Worm (Caenorhabditis elegans) whole organism, L1 larva: ENCODE measurements around the gene semo-1.

Experiments
- C04F5.9 ChIP-seq: sonication (generic microtip); optimal IDR thresholded peaks from 2 replicates; lab custom pipeline; 2016; ENCODE audit warnings: missing genetic modification characterization, missing compliant biosample characterization
- C16A3.4 ChIP-seq: fragments of 150-350 bp; optimal IDR thresholded peaks from 2 replicates; lab custom pipeline; 2014; ENCODE audit warnings: missing biosample characterization, missing genetic modification characterization
- C34B4.2 ChIP-seq: sonication (generic microtip); optimal IDR thresholded peaks from 2 replicates; lab custom pipeline; 2017; ENCODE audit warnings: mild to moderate bottlenecking, missing genetic modification characterization, missing compliant biosample characterization
- F16B12.6 ChIP-seq: fragments of 150-350 bp; optimal IDR thresholded peaks from 2 replicates; lab custom pipeline; 2014; ENCODE audit warnings: missing biosample characterization, missing genetic modification characterization
- aha-1 ChIP-seq: fragments of 150-350 bp; optimal IDR thresholded peaks from 2 replicates; lab custom pipeline; 2014; ENCODE audit warnings: missing biosample characterization, missing genetic modification characterization
- ama-1 ChIP-seq: fragments of 150-350 bp; optimal IDR thresholded peaks from 2 replicates; lab custom pipeline; 2014
- blmp-1 ChIP-seq: fragments of 150-350 bp; optimal IDR thresholded peaks from 2 replicates; lab custom pipeline; 2014; ENCODE audit warnings: missing biosample characterization, missing genetic modification characterization
- ceh-63 ChIP-seq: fragments of 200-800 bp; sonication (Bioruptor generic); optimal IDR thresholded peaks from 2 replicates; lab custom pipeline; 2018; ENCODE audit warnings: mild to moderate bottlenecking, missing genetic modification characterization, missing compliant biosample characterization
- ceh-88 ChIP-seq: fragments of 200-800 bp; sonication (Bioruptor generic); IDR thresholded peaks from 2 replicates; pipeline ENCODE4 v1.3.6; 2022; ENCODE audit warnings: missing genetic modification characterization, missing compliant biosample characterization
- ces-1 ChIP-seq: fragments of 150-350 bp; optimal IDR thresholded peaks from 2 replicates; lab custom pipeline; 2014; ENCODE audit warnings: missing biosample characterization, missing genetic modification reagents, missing genetic modification characterization
- dpl-1 ChIP-seq, 3 experiments: fragments of 150-350 bp in 2 of 3; sonication (generic microtip) in 1 of 3; optimal IDR thresholded peaks; 2 replicates each; lab custom pipeline; 2014 to 2017; ENCODE audit warnings: missing biosample characterization in 3 of 3, missing genetic modification characterization in 3 of 3, missing genetic modification reagents in 3 of 3
- efl-1 ChIP-seq, 4 experiments: fragments of 150-350 bp; optimal IDR thresholded peaks in 3 of 4; peaks in 1 of 4; 1 replicate in 1 of 4; 2 replicates in 3 of 4; lab custom pipeline; 2014; ENCODE audit warnings: missing biosample characterization in 2 of 4, missing genetic modification characterization in 2 of 4, missing genetic modification reagents in 2 of 4
- egl-27 ChIP-seq, 2 experiments: fragments of 150-350 bp in 1 of 2; sonication (generic microtip); optimal IDR thresholded peaks; 3 replicates each; lab custom pipeline; 2017 to 2018; ENCODE audit warnings: missing biosample characterization in 2 of 2, missing genetic modification characterization in 2 of 2, missing genetic modification reagents in 2 of 2
- ets-5 ChIP-seq: fragments of 200-800 bp; sonication (Bioruptor generic); IDR thresholded peaks from 2 replicates; pipeline ENCODE4 v1.3.6; 2022; ENCODE audit warnings: missing genetic modification characterization, missing compliant biosample characterization
- fkh-8 ChIP-seq: sonication (generic microtip); optimal IDR thresholded peaks from 2 replicates; lab custom pipeline; 2016; ENCODE audit warnings: mild to moderate bottlenecking, missing genetic modification characterization, missing compliant biosample characterization
- fos-1 ChIP-seq: fragments of 150-350 bp; optimal IDR thresholded peaks from 2 replicates; lab custom pipeline; 2014; ENCODE audit warnings: missing biosample characterization, missing genetic modification characterization
- grh-1 ChIP-seq: fragments of 200-800 bp; sonication (Bioruptor generic); IDR thresholded peaks from 2 replicates; pipeline ENCODE4 v1.3.6; 2022; ENCODE audit warnings: missing genetic modification reagents, missing genetic modification characterization, missing compliant biosample characterization
- hpl-2 ChIP-seq: fragments of 150-350 bp; optimal IDR thresholded peaks from 2 replicates; lab custom pipeline; 2014; ENCODE audit warnings: missing biosample characterization, missing genetic modification reagents, missing genetic modification characterization
- irx-1 ChIP-seq: sonication (generic microtip); optimal IDR thresholded peaks from 2 replicates; lab custom pipeline; 2016; ENCODE audit warnings: missing genetic modification characterization, missing compliant biosample characterization
- lin-13 ChIP-seq: fragments of 150-350 bp; optimal IDR thresholded peaks from 2 replicates; lab custom pipeline; 2014; ENCODE audit warnings: missing biosample characterization, missing genetic modification reagents, missing genetic modification characterization
- lin-15B ChIP-seq: fragments of 150-350 bp; sonication (generic microtip); optimal IDR thresholded peaks from 3 replicates; lab custom pipeline; 2014; ENCODE audit warnings: missing biosample characterization, missing genetic modification characterization
- lsy-2 ChIP-seq, 2 experiments: fragments of 150-350 bp; optimal IDR thresholded peaks; 2 replicates each; lab custom pipeline; 2014; ENCODE audit warnings: missing biosample characterization in 2 of 2, missing genetic modification characterization in 2 of 2
- mab-9 ChIP-seq: fragments of 200-800 bp; sonication (Bioruptor generic); IDR thresholded peaks from 2 replicates; pipeline ENCODE4 v1.3.6; 2022; ENCODE audit warnings: missing genetic modification reagents, missing genetic modification characterization, missing compliant biosample characterization
- mdl-1 ChIP-seq, 2 experiments: fragments of 150-350 bp; optimal IDR thresholded peaks; 2 replicates each; lab custom pipeline; 2014 to 2017; ENCODE audit warnings: missing biosample characterization in 2 of 2, missing genetic modification characterization in 2 of 2, inconsistent platforms in 1 of 2
- nhr-28 ChIP-seq: fragments of 150-350 bp; optimal IDR thresholded peaks from 2 replicates; lab custom pipeline; 2014; ENCODE audit warnings: missing biosample characterization, missing genetic modification characterization
- nhr-47 ChIP-seq: sonication (generic microtip); optimal IDR thresholded peaks from 2 replicates; lab custom pipeline; 2016; ENCODE audit warnings: mild to moderate bottlenecking, missing genetic modification characterization, moderate library complexity, missing compliant biosample characterization
- nhr-71 ChIP-seq: sonication (generic microtip); optimal IDR thresholded peaks from 2 replicates; lab custom pipeline; 2016; ENCODE audit warnings: mild to moderate bottlenecking, missing genetic modification characterization, moderate library complexity, missing compliant biosample characterization
- nhr-76 ChIP-seq: sonication (generic microtip); optimal IDR thresholded peaks from 2 replicates; lab custom pipeline; 2017; ENCODE audit warnings: missing biosample characterization, missing genetic modification characterization
- nhr-84 ChIP-seq: sonication (generic microtip); optimal IDR thresholded peaks from 2 replicates; lab custom pipeline; 2017; ENCODE audit warnings: missing biosample characterization, missing genetic modification characterization
- nhr-85 ChIP-seq: sonication (generic microtip); peaks from one replicate; lab custom pipeline; 2016; ENCODE audit warnings: missing genetic modification characterization, inconsistent platforms, missing compliant biosample characterization
- pag-3 ChIP-seq: sonication (generic microtip); optimal IDR thresholded peaks from 2 replicates; lab custom pipeline; 2017; ENCODE audit warnings: missing genetic modification characterization, mild to moderate bottlenecking, missing compliant biosample characterization, antibody characterized with exemption, borderline replicate concordance; ENCODE audit not compliant: insufficient read depth
- snpc-4 ChIP-seq: fragments of 150-350 bp; optimal IDR thresholded peaks from 2 replicates; lab custom pipeline; 2014; ENCODE audit warnings: missing biosample characterization, missing genetic modification characterization
- swsn-7 ChIP-seq: sonication (generic microtip); optimal IDR thresholded peaks from 2 replicates; lab custom pipeline; 2016; ENCODE audit warnings: missing genetic modification characterization, missing compliant biosample characterization
- unc-130 ChIP-seq: fragments of 150-350 bp; optimal IDR thresholded peaks from 2 replicates; lab custom pipeline; 2017; ENCODE audit warnings: missing biosample characterization, missing genetic modification characterization, inconsistent platforms
- unc-30 ChIP-seq: sonication (generic microtip); optimal IDR thresholded peaks from 2 replicates; lab custom pipeline; 2017; ENCODE audit warnings: missing biosample characterization, missing genetic modification characterization
- xbp-1 ChIP-seq: sonication (generic microtip); optimal IDR thresholded peaks from 2 replicates; lab custom pipeline; 2016; ENCODE audit warnings: missing genetic modification characterization, missing compliant biosample characterization

Gene semo-1

ce11 chrIV:14033752-14034570 lies 17.0 kb upstream of the semo-1 start (continued):
- no peak for TF ChIP-seq C04F5.9 (tag; lab: Kevin White, UChicago)
- no peak for TF ChIP-seq ces-1
- peak; percentile 82 for TF ChIP-seq irx-1 (tag; lab: Kevin White, UChicago)
- peak; percentile 70 for TF ChIP-seq fos-1
- peak; percentile 0 to 30 (median 5) for TF ChIP-seq dpl-1 (GFP tag; optimal IDR thresholded peaks at IDR 0.05; lab: Kevin White, UChicago)
- peak; percentile 21 for TF ChIP-seq hpl-2 (GFP tag; lab: Kevin White, UChicago)
- TF ChIP-seq aha-1 (tag; lab: Kevin White, UChicago): peak; percentile 38
- peak; percentile 85 for TF ChIP-seq nhr-47 (tag; lab: Kevin White, UChicago)
- TF ChIP-seq mdl-1 (tag; optimal IDR thresholded peaks at IDR 0.05; lab: Kevin White, UChicago): peak in 1 of 2 experiments; percentile 79
- peak; percentile 100 for TF ChIP-seq ama-1 (lab: Kevin White, UChicago)
- peak; percentile 39 for TF ChIP-seq unc-130 (tag; lab: Kevin White, UChicago)
- peak; percentile 62 to 64 for TF ChIP-seq lsy-2 (tag; optimal IDR thresholded peaks at IDR 0.05; lab: Kevin White, UChicago)
- TF ChIP-seq grh-1 (GFP tag; lab: Robert Waterston, UW): peak; percentile 51; the same call in 1 of the 2 replicates
- TF ChIP-seq blmp-1: peak; percentile 69
- TF ChIP-seq ceh-88: peak; percentile 76
- peak; percentile 47 for TF ChIP-seq xbp-1 (tag; lab: Kevin White, UChicago)
- peak; percentile 63 for TF ChIP-seq C34B4.2 (tag; lab: Kevin White, UChicago)
- TF ChIP-seq nhr-71 (tag; lab: Kevin White, UChicago): peak; percentile 70
- TF ChIP-seq pag-3 (tag; lab: Kevin White, UChicago): no peak
- TF ChIP-seq lin-13 (GFP tag; lab: Kevin White, UChicago): peak; percentile 69
- TF ChIP-seq swsn-7 (tag; lab: Kevin White, UChicago): peak; percentile 88
- TF ChIP-seq lin-15B: no peak
- TF ChIP-seq snpc-4 (tag; lab: Kevin White, UChicago): peak; percentile 30
- TF ChIP-seq egl-27 (tag; optimal IDR thresholded peaks at IDR 0.05; lab: Kevin White, UChicago): no peak
- TF ChIP-seq ceh-63 (GFP tag; lab: Kevin White, UChicago): peak; percentile 94
- TF ChIP-seq nhr-85 (tag; lab: Kevin White, UChicago): peak; percentile 86
- peak; percentile 81 for TF ChIP-seq unc-30 (tag; lab: Kevin White, UChicago)
- TF ChIP-seq nhr-76 (tag; lab: Kevin White, UChicago): peak; percentile 84
- TF ChIP-seq F16B12.6 (tag; lab: Kevin White, UChicago): no peak
- TF ChIP-seq ets-5 (GFP tag; lab: Robert Waterston, UW): no peak
- peak; percentile 83 for TF ChIP-seq fkh-8 (tag; lab: Kevin White, UChicago)
- peak; percentile 5; the same call in 1 of the 2 replicates for TF ChIP-seq mab-9 (GFP tag; lab: Robert Waterston, UW)
- TF ChIP-seq C16A3.4 (tag; lab: Kevin White, UChicago): peak; percentile 69
- no peak for TF ChIP-seq nhr-28 (tag; lab: Kevin White, UChicago)
- TF ChIP-seq, all 84 proteins: peak for 64

DNA sequence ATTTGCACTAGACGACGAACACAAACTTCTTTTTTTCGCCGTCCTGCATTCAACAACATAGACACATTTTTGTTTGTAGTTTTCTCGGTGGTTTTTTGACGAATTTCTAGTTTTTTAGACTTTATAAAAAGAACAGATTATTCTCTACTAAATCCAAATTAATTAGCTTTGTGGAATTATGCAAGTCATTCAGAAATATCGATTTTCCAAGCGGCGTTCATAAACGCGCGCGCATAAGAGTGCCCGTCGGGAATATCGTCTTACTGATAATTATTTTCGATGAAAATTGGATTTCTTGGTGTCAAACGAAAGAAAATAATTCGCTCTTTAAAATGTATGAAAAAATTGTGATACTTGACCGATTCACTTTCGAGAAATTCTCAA lies 16.4 kb upstream of the semo-1 start:
- TF ChIP-seq efl-1 (optimal IDR thresholded peaks at IDR 0.05; lab: Kevin White, UChicago) (no peak), efl-1 (GFP tag; optimal IDR thresholded peaks at IDR 0.05 in 1 of 2; lab: Kevin White, UChicago) (peak in 1 of 2 experiments; percentile 82), ets-5 (GFP tag; lab: Robert Waterston, UW) (no peak)

ce11 chrIV:14043680-14044079 lies 7.3 kb upstream of the semo-1 start, which contains the start of gene Y37A1B.7:
Y37A1B.7 (minus strand) TSS chrIV:14043780.
- TF ChIP-seq blmp-1: peak; percentile 25
- TF ChIP-seq nhr-84 (tag; lab: Kevin White, UChicago): no peak
